Worm (Caenorhabditis elegans): Measurements from ENCODE around the gene nhr-168.
"Not testable (repeated sequence)": the region's sequence is repeated elsewhere in the genome, so short reads cannot be mapped to it uniquely, and the experiment has no call there.

- not testable (repeated sequence) for TF ChIP-seq egl-27 (tag; optimal IDR thresholded peaks at IDR 0.05); egl-43 (GFP tag; IDR thresholded peaks at IDR 0.05); mdl-1 (tag; optimal IDR thresholded peaks at IDR 0.05); F26F4.8 (GFP tag; conservative IDR thresholded peaks at IDR 0.05); dpl-1 (GFP tag; optimal IDR thresholded peaks at IDR 0.05); unc-62 (GFP tag; optimal IDR thresholded peaks at IDR 0.05 in 1 of 2); unc-62 (tag; optimal IDR thresholded peaks at IDR 0.05); rbr-2 (tag; optimal IDR thresholded peaks at IDR 0.05); nhr-25 (tag; optimal IDR thresholded peaks at IDR 0.05; ENCODE audit: borderline replicate concordance, insufficient read depth); nhr-28 (tag; optimal IDR thresholded peaks at IDR 0.05); saeg-2 (GFP tag; IDR thresholded peaks at IDR 0.05); mxl-3 (GFP tag; optimal IDR thresholded peaks at IDR 0.05); ces-1 (GFP tag; optimal IDR thresholded peaks at IDR 0.05)
Observed at ce11 chrV:13317247-13317646, 16.4 kb downstream of the nhr-168 start.
